Worm (Caenorhabditis elegans): Measurements from ENCODE around the gene srx-113.

Gene srx-113

DNA sequence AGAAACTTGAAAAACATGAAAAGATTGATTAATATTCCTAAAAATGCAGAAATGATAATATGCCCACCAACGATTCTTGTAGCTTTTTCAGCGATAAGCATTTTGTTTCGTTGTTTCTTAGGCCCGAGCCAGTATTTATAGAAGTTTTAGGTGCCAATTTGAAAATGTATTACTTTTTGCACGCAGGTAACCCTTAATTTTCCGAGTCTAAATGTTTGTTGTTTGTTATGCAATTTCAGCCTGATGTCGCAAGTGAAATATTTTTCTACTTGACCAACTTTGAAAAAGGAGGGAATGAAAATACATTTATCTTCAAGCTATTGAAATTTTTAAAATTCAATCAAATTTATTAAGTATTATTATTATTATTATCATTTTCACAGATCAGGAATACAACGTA is at the start of gene srx-113:
Gene srx-113, minus strand, starts transcription at position 101 of the 400 bp plus-strand sequence.
- no peak for TF ChIP-seq tab-1 (GFP tag; IDR thresholded peaks at IDR 0.05)

DNA sequence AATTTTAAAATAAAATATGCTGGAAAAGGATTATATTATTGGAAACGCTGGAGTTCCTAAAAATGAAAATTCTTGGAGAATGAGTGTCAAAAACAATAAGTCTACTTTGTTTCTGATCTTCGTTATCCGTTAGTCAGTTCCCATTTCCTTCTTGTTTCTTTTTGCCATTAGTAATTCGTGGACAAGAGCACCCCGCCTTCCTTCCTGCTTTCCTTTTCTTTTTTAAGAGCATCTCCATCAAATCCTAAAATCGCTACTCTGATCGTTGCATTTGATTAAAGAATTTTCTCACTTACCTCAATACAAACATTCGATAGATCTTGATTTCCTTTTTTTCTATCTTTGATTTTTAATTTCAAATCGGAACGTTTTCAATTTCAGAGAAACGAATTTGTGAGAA is 47.9 kb upstream of the srx-113 start, which contains the start of gene frpr-15:
Gene frpr-15, plus strand, starts transcription at position 301 of the 400 bp plus-strand sequence.
- no peak for TF ChIP-seq ref-1 (GFP tag; conservative IDR thresholded peaks at IDR 0.05)
- no peak for TF ChIP-seq tab-1 (GFP tag; IDR thresholded peaks at IDR 0.05)
- TF ChIP-seq ztf-29 (GFP tag; IDR thresholded peaks at IDR 0.05), result no peak
- TF ChIP-seq ztf-23 (GFP tag; IDR thresholded peaks at IDR 0.05), result no peak
- TF ChIP-seq flt-1 (GFP tag; IDR thresholded peaks at IDR 0.05), result no peak
- TF ChIP-seq med-1 (GFP tag; optimal IDR thresholded peaks at IDR 0.05; ENCODE audit: insufficient read depth), result no peak
- no peak for TF ChIP-seq cog-1 (tag; optimal IDR thresholded peaks at IDR 0.05)
- TF ChIP-seq T22C8.4 (GFP tag; IDR thresholded peaks at IDR 0.05), result no peak
- no peak for TF ChIP-seq klf-2 (GFP tag; conservative IDR thresholded peaks at IDR 0.05)

DNA sequence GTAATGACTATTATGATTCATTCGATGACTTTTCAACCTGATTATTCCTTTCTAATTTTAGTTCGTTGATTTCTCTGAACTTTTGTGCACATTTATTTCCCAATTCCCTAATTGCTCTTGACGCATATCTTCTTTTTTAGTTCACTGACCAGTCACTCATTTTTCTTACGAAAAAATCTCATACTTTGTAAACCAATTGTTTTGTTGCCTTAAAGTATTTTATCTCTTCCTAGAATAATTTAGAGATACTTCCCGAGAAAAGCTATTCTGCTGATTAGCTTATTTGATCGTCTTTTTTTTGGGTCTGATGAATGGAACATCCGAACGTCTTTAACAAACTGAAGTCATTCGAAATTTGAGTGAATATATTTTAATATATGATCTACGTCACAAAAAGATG is 47.3 kb upstream of the srx-113 start:
- TF ChIP-seq ztf-23 (GFP tag; IDR thresholded peaks at IDR 0.05) (no peak), ztf-29 (GFP tag; IDR thresholded peaks at IDR 0.05) (no peak), tab-1 (GFP tag; IDR thresholded peaks at IDR 0.05) (no peak), med-1 (GFP tag; optimal IDR thresholded peaks at IDR 0.05; ENCODE audit: insufficient read depth) (no peak), flt-1 (GFP tag; IDR thresholded peaks at IDR 0.05) (no peak), ref-1 (GFP tag; conservative IDR thresholded peaks at IDR 0.05) (no peak), T22C8.4 (GFP tag; IDR thresholded peaks at IDR 0.05) (no peak), klf-2 (GFP tag; conservative IDR thresholded peaks at IDR 0.05) (no peak), cog-1 (tag; optimal IDR thresholded peaks at IDR 0.05) (no peak)

DNA sequence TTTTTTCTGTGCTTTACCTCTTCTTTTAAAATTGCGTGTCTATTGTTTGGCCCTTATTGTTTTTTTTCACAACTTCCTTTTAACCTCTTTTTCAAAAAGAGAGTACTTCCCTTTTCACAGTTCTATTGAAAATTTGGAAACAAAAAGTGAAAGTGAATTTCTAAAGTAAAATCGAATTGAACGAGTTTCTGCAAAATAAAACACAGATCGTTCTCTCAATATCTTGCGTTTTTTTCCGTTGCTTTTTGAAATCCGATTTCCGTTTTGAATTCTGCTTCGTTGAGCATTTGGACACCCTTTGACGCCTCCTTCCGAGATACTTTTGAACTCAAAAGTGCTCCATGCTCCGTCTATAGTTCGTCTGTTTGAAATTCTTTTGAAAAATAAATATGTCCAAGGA is 44.4 kb upstream of the srx-113 start:
- TF ChIP-seq T22C8.4 (GFP tag; IDR thresholded peaks at IDR 0.05) (no peak), cog-1 (tag; optimal IDR thresholded peaks at IDR 0.05) (no peak)

DNA sequence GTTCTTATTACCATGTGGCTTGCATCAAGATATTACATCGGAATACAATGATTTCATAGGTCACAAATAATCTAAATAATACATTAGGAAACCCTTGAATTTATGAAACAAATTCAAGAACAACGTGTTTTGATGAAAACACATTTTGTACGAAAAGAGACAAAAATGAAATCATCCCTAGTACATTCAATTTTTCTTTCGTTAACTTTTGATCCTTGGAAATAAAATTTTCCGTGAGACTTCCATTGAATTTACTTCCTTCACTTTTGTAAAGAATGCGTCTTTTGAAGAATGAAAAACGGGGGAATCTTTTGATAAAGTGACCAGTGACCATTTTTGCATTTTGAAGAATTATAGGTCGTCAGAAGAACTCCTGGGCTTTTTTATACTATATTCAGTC is 41.8 kb upstream of the srx-113 start:
- TF ChIP-seq klf-2 (GFP tag; conservative IDR thresholded peaks at IDR 0.05) (no peak), med-1 (GFP tag; optimal IDR thresholded peaks at IDR 0.05; ENCODE audit: insufficient read depth) (no peak), cog-1 (tag; optimal IDR thresholded peaks at IDR 0.05) (no peak), ztf-23 (GFP tag; IDR thresholded peaks at IDR 0.05) (no peak), flt-1 (GFP tag; IDR thresholded peaks at IDR 0.05) (no peak), tab-1 (GFP tag; IDR thresholded peaks at IDR 0.05) (no peak), ref-1 (GFP tag; conservative IDR thresholded peaks at IDR 0.05) (no peak), ztf-29 (GFP tag; IDR thresholded peaks at IDR 0.05) (no peak), T22C8.4 (GFP tag; IDR thresholded peaks at IDR 0.05) (no peak)

DNA sequence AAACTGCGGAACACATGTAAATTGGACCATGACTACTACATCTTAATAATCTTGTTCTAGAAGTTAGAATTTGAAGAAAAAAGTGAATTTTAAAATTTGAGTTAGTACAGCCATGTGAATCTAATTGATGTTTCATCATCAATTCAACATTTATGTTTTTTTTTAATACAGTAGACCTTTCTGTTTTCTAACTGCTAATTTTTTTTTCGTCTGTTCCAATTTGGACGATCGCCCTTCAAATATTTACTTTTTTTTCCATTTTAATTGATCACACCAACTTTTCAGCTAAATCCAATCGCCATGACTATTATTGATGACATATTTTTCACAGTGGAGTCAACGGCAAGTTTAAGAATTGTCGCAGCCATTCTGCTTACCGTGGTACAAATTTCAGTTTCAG is 38.7 kb upstream of the srx-113 start, which contains the start of gene srx-116:
Gene srx-116, plus strand, starts transcription at position 301 of the 400 bp plus-strand sequence.
- no peak for TF ChIP-seq T22C8.4 (GFP tag; IDR thresholded peaks at IDR 0.05)
- TF ChIP-seq flt-1 (GFP tag; IDR thresholded peaks at IDR 0.05), result no peak
- no peak for TF ChIP-seq ztf-29 (GFP tag; IDR thresholded peaks at IDR 0.05)
- TF ChIP-seq cog-1 (tag; optimal IDR thresholded peaks at IDR 0.05), result no peak
- no peak for TF ChIP-seq med-1 (GFP tag; optimal IDR thresholded peaks at IDR 0.05; ENCODE audit: insufficient read depth)
- TF ChIP-seq tab-1 (GFP tag; IDR thresholded peaks at IDR 0.05), result no peak
- TF ChIP-seq ref-1 (GFP tag; conservative IDR thresholded peaks at IDR 0.05), result no peak
- no peak for TF ChIP-seq klf-2 (GFP tag; conservative IDR thresholded peaks at IDR 0.05)
- no peak for TF ChIP-seq ztf-23 (GFP tag; IDR thresholded peaks at IDR 0.05)

DNA sequence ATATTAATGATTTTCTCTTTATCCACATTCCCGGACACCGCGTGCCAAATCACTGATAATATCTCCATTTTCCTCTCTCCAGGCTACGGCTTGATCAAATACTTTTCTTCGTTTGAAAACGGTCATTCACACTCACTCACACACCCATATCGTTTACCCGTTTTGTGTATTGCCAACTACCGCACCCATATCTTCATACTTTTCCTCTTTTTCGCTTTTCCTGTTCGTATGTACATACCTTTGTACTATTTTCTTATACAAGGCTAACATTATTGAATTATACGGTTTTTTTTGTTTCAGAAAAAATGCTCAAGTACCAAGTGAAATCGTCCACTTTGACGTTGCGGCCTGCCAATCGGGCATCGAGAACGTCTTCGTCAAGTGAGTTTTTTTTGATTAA is 36.0 kb upstream of the srx-113 start, which contains the start of gene W05B10.4:
Gene W05B10.4, plus strand, starts transcription at position 301 of the 400 bp plus-strand sequence.
- TF ChIP-seq med-1 (GFP tag; optimal IDR thresholded peaks at IDR 0.05; ENCODE audit: insufficient read depth) (no peak), flt-1 (GFP tag; IDR thresholded peaks at IDR 0.05) (no peak), tab-1 (GFP tag; IDR thresholded peaks at IDR 0.05) (no peak), cog-1 (tag; optimal IDR thresholded peaks at IDR 0.05) (no peak), ztf-29 (GFP tag; IDR thresholded peaks at IDR 0.05) (no peak), T22C8.4 (GFP tag; IDR thresholded peaks at IDR 0.05) (no peak), ztf-23 (GFP tag; IDR thresholded peaks at IDR 0.05) (no peak), ref-1 (GFP tag; conservative IDR thresholded peaks at IDR 0.05) (no peak), klf-2 (GFP tag; conservative IDR thresholded peaks at IDR 0.05) (no peak)

DNA sequence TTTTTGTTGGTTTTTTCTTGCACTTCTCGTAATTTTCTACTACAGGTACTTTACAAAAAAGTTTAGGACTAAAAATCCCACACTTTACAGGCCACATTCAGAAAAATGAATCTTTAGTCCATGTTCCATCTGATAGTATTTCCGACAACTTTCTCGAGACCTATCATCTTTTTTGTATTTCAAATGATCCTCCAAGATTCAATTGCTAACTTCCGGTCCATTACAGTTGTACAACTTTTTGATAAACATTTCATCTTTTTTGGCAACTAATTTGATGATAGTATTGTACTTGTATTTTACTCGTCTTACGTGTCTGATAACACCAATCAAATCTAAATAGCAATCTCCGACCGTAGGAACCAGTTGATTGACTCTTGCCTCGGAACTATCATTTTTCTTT is 35.4 kb upstream of the srx-113 start:
- TF ChIP-seq ztf-29 (GFP tag; IDR thresholded peaks at IDR 0.05), result no peak
- TF ChIP-seq flt-1 (GFP tag; IDR thresholded peaks at IDR 0.05), result no peak
- TF ChIP-seq ref-1 (GFP tag; conservative IDR thresholded peaks at IDR 0.05), result no peak
- TF ChIP-seq tab-1 (GFP tag; IDR thresholded peaks at IDR 0.05), result no peak
- TF ChIP-seq med-1 (GFP tag; optimal IDR thresholded peaks at IDR 0.05; ENCODE audit: insufficient read depth), result no peak
- TF ChIP-seq T22C8.4 (GFP tag; IDR thresholded peaks at IDR 0.05), result no peak
- TF ChIP-seq ztf-23 (GFP tag; IDR thresholded peaks at IDR 0.05), result no peak
- no peak for TF ChIP-seq klf-2 (GFP tag; conservative IDR thresholded peaks at IDR 0.05)
- TF ChIP-seq cog-1 (tag; optimal IDR thresholded peaks at IDR 0.05), result no peak

DNA sequence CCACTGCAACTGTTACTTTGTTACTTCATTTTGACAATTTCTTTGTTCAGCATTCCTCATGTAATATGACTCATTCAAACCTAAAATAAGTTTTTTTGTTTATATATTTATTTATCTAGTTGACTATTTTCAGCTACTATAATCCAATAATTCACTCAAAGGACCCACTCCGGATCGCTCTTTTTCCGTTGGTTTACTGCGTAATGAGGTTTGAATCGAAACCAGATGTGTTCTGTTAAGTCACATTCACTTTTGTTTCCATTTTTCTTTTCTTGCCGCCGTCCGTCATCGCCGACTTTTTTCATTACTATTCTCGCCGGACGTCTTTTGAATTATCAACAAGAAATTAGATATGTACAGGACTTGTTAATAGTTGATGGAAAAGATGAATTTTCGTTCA is 31.4 kb upstream of the srx-113 start:
- no peak for TF ChIP-seq ztf-29 (GFP tag; IDR thresholded peaks at IDR 0.05)
- no peak for TF ChIP-seq klf-2 (GFP tag; conservative IDR thresholded peaks at IDR 0.05)
- TF ChIP-seq ztf-23 (GFP tag; IDR thresholded peaks at IDR 0.05), result no peak
- TF ChIP-seq T22C8.4 (GFP tag; IDR thresholded peaks at IDR 0.05), result no peak
- no peak for TF ChIP-seq ref-1 (GFP tag; conservative IDR thresholded peaks at IDR 0.05)
- no peak for TF ChIP-seq flt-1 (GFP tag; IDR thresholded peaks at IDR 0.05)
- no peak for TF ChIP-seq tab-1 (GFP tag; IDR thresholded peaks at IDR 0.05)
- TF ChIP-seq med-1 (GFP tag; optimal IDR thresholded peaks at IDR 0.05; ENCODE audit: insufficient read depth), result no peak
- no peak for TF ChIP-seq cog-1 (tag; optimal IDR thresholded peaks at IDR 0.05)

DNA sequence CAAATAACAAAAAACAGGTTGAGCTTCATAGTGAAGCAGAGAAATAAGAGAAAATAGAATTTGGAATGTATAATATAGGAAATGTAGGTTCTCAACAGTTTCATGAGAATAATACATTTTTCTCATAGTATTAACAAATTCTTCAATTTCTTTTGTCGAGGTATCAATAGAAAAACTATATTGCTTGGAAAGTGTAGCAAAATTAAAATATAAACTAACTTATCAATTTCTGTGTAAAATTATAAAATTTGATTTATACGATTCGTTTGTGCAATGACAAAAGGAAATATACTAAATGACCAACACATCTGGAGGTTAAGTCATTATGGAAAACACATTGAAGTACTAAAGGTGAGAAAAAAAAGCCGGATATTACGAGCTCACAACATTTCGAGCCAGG is 29.7 kb upstream of the srx-113 start, which contains the start of gene W05B10.3:
Gene W05B10.3, minus strand, starts transcription at position 101 of the 400 bp plus-strand sequence.
- TF ChIP-seq med-1 (GFP tag; optimal IDR thresholded peaks at IDR 0.05; ENCODE audit: insufficient read depth) (no peak), ztf-29 (GFP tag; IDR thresholded peaks at IDR 0.05) (no peak), T22C8.4 (GFP tag; IDR thresholded peaks at IDR 0.05) (no peak), tab-1 (GFP tag; IDR thresholded peaks at IDR 0.05) (no peak), flt-1 (GFP tag; IDR thresholded peaks at IDR 0.05) (no peak), ref-1 (GFP tag; conservative IDR thresholded peaks at IDR 0.05) (no peak), cog-1 (tag; optimal IDR thresholded peaks at IDR 0.05) (no peak), ztf-23 (GFP tag; IDR thresholded peaks at IDR 0.05) (no peak)

Measured in whole organism, midembryonic.